Fruit fly (Drosophila melanogaster): ENCODE measurements around the gene CG4229.

CG4229 gene

dm6 chr3L:16581201-16581705, 24.6 kb downstream of the CG4229 start, which contains the start of gene Smn:
TSS of gene Smn (minus strand) at chr3L:16581547.
- peak; percentile 36 for TF ChIP-seq Blimp-1 (GFP tag; optimal IDR thresholded peaks at IDR 0.05)
- TF ChIP-seq CG3919 (GFP tag; optimal IDR thresholded peaks at IDR 0.05) = peak; percentile 61
- TF ChIP-seq CG3032 (tag; optimal IDR thresholded peaks at IDR 0.05) = peak; percentile 50
- TF ChIP-seq CG16779 (tag; optimal IDR thresholded peaks at IDR 0.05) = no peak
- no peak for TF ChIP-seq Sox102F (GFP tag; optimal IDR thresholded peaks at IDR 0.05)
- peak; percentile 63 for TF ChIP-seq acj6 (GFP tag; optimal IDR thresholded peaks at IDR 0.05)
- peak; percentile 87 for TF ChIP-seq Eip78C (GFP tag)
- TF ChIP-seq CG6163 (GFP tag; IDR thresholded peaks at IDR 0.05) = no peak
- TF ChIP-seq Sox14 (GFP tag; optimal IDR thresholded peaks at IDR 0.05) = peak; percentile 54
- TF ChIP-seq lz (GFP tag; optimal IDR thresholded peaks at IDR 0.05) = peak; percentile 67
- peak; percentile 71 for TF ChIP-seq cyc (GFP tag; optimal IDR thresholded peaks at IDR 0.05)
- TF ChIP-seq fkh (GFP tag; optimal IDR thresholded peaks at IDR 0.05) = peak; percentile 81
- TF ChIP-seq Hr38 (GFP tag; optimal IDR thresholded peaks at IDR 0.05) = no peak
- TF ChIP-seq Eip93F (GFP tag; optimal IDR thresholded peaks at IDR 0.05) = no peak
- TF ChIP-seq CG7368 (GFP tag; optimal IDR thresholded peaks at IDR 0.05) = peak; percentile 51
- no peak for TF ChIP-seq dsx (GFP tag; optimal IDR thresholded peaks at IDR 0.05; ENCODE audit: poor library complexity, severe bottlenecking)
- TF ChIP-seq fd59A (GFP tag; optimal IDR thresholded peaks at IDR 0.05) = peak; percentile 32
- TF ChIP-seq CG6792 (GFP tag; optimal IDR thresholded peaks at IDR 0.05) = peak; percentile 52
- TF ChIP-seq CG31627 (GFP tag; optimal IDR thresholded peaks at IDR 0.05) = peak; percentile 73
- TF ChIP-seq CG11762 (GFP tag; optimal IDR thresholded peaks at IDR 0.05; ENCODE audit: insufficient read depth) = peak; percentile 34
- TF ChIP-seq CG32006 (GFP tag; optimal IDR thresholded peaks at IDR 0.05) = no peak
- TF ChIP-seq salr (GFP tag; optimal IDR thresholded peaks at IDR 0.05) = peak in 1 of 2 experiments; percentile 53
- TF ChIP-seq CG9139 (GFP tag; optimal IDR thresholded peaks at IDR 0.05) = no peak
- TF ChIP-seq Met (GFP tag; optimal IDR thresholded peaks at IDR 0.05) = peak; percentile 69
- TF ChIP-seq pdm3 (GFP tag; optimal IDR thresholded peaks at IDR 0.05) = peak; percentile 72
- no peak for TF ChIP-seq net (GFP tag; optimal IDR thresholded peaks at IDR 0.05)
- TF ChIP-seq CG4318 (GFP tag; optimal IDR thresholded peaks at IDR 0.05) = no peak
- no peak for TF ChIP-seq svp (GFP tag)
- peak; percentile 33 for TF ChIP-seq Sox15 (GFP tag; optimal IDR thresholded peaks at IDR 0.05)
- peak; percentile 55 for TF ChIP-seq CG8632 (GFP tag; optimal IDR thresholded peaks at IDR 0.05)
- TF ChIP-seq CG8119 (GFP tag; IDR thresholded peaks at IDR 0.05) = no peak; the same call in 1 of the 3 replicates
- TF ChIP-seq CG10669 (GFP tag; optimal IDR thresholded peaks at IDR 0.05) = no peak
- TF ChIP-seq CG34406 (GFP tag; optimal IDR thresholded peaks at IDR 0.05) = peak; percentile 51
- TF ChIP-seq Hr39 (GFP tag; optimal IDR thresholded peaks at IDR 0.05) = peak; percentile 69
- no peak for TF ChIP-seq vri (GFP tag; optimal IDR thresholded peaks at IDR 0.05)
- no peak for TF ChIP-seq CG6854 (GFP tag; optimal IDR thresholded peaks at IDR 0.05)
- peak; percentile 60 for TF ChIP-seq Hr4 (GFP tag; optimal IDR thresholded peaks at IDR 0.05)
- no peak for TF ChIP-seq CG1621 (tag; optimal IDR thresholded peaks at IDR 0.05)
- peak; percentile 68 for TF ChIP-seq Ets21C (GFP tag; optimal IDR thresholded peaks at IDR 0.05)
- TF ChIP-seq dac (GFP tag; optimal IDR thresholded peaks at IDR 0.05) = no peak
- TF ChIP-seq CG8319 (GFP tag; optimal IDR thresholded peaks at IDR 0.05) = peak; percentile 38
- peak; percentile 2 for TF ChIP-seq CG6808 (GFP tag; optimal IDR thresholded peaks at IDR 0.05)
- TF ChIP-seq Eip75B (GFP tag; optimal IDR thresholded peaks at IDR 0.05) = peak; percentile 69
- TF ChIP-seq CG10631 (GFP tag; optimal IDR thresholded peaks at IDR 0.05) = peak; percentile 62
- TF ChIP-seq achi (GFP tag; optimal IDR thresholded peaks at IDR 0.05) = peak; percentile 57
- no peak for TF ChIP-seq CG15336 (GFP tag; IDR thresholded peaks at IDR 0.05)
- TF ChIP-seq topi (GFP tag; optimal IDR thresholded peaks at IDR 0.05) = peak; percentile 64
- TF ChIP-seq Smox (GFP tag; optimal IDR thresholded peaks at IDR 0.05) = peak; percentile 60
- peak; percentile 41 for TF ChIP-seq CG11902 (GFP tag; optimal IDR thresholded peaks at IDR 0.05)
- peak; percentile 71 for TF ChIP-seq OdsH (GFP tag; optimal IDR thresholded peaks at IDR 0.05)
- peak; percentile 40 for TF ChIP-seq Ets96B (tag; optimal IDR thresholded peaks at IDR 0.05)
- no peak for TF ChIP-seq ss (GFP tag; optimal IDR thresholded peaks at IDR 0.05)
